Fruit fly (Drosophila melanogaster): ENCODE data around the gene CG3402.

CG3402 gene

DNA sequence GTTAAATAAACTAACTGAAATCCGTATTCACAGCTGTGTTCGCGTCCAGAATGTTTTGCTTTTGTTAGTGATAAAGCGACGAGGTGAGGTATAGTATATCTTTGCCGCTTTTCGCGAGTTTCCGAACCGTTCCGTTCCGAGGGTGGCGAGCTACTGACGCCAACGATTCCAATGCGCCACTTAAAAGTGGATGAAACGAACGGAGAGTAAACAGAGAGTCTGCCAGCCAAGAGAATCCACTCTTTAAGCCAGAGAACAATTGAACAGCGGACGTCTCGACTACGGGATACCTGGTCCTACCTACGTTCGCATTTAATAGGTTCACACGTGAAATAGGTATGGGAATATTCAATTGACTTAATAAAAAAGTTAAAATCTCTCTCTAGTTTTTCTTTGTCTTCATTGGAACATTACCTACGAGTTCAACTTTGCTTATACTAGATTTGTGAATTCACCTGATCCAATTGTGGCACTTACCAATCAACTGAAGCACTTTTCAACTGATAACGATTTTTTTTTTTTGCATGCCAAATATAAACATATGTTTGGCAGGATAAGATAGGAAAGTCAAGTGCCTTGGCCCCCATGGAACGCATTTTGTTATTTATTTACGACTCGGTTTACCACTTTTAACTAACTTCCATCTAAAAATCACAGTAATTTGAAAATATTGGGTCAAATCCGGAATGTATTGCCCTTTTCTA lies 48.7 kb downstream of the CG3402 start, which contains the start of gene CG13893 (continued):
- no peak for TF ChIP-seq CG11560 (tag; IDR thresholded peaks at IDR 0.05)
- no peak for TF ChIP-seq vnd (GFP tag; IDR thresholded peaks at IDR 0.05; ENCODE audit: partially characterized antibody)
- TF ChIP-seq CG31441 (GFP tag; IDR thresholded peaks at IDR 0.05), result no peak
- no peak for TF ChIP-seq tin (GFP tag; optimal IDR thresholded peaks at IDR 0.05)
- peak in 1 of 2 experiments; percentile 41 for TF ChIP-seq dpn (GFP tag; optimal IDR thresholded peaks at IDR 0.05)
- no peak for TF ChIP-seq nmo (GFP tag; optimal IDR thresholded peaks at IDR 0.05)
- TF ChIP-seq psq (GFP tag; optimal IDR thresholded peaks at IDR 0.05), result no peak
- TF ChIP-seq CG18619 (GFP tag; optimal IDR thresholded peaks at IDR 0.05), result peak; percentile 5
- TF ChIP-seq CG10267 (tag; optimal IDR thresholded peaks at IDR 0.05), result no peak
- no peak for TF ChIP-seq CG31224 (GFP tag; IDR thresholded peaks at IDR 0.05)
- TF ChIP-seq Sry-β (GFP tag; optimal IDR thresholded peaks at IDR 0.05), result no peak
- TF ChIP-seq chif (GFP tag; optimal IDR thresholded peaks at IDR 0.05), result no peak
- no peak for TF ChIP-seq Lpt (GFP tag; optimal IDR thresholded peaks at IDR 0.05)
- no peak for TF ChIP-seq CG12744 (GFP tag; optimal IDR thresholded peaks at IDR 0.05)
- TF ChIP-seq Hmr (GFP tag; optimal IDR thresholded peaks at IDR 0.05), result peak; percentile 64
- TF ChIP-seq pzg (GFP tag; optimal IDR thresholded peaks at IDR 0.05), result peak; percentile 15
- no peak for TF ChIP-seq Sry-δ (GFP tag; optimal IDR thresholded peaks at IDR 0.05)
- TF ChIP-seq z (GFP tag; IDR thresholded peaks at IDR 0.05), result 0 out of 3 replicates have a peak, but pooled peaks have one; percentile 6
- no peak for TF ChIP-seq Hr78 (GFP tag; optimal IDR thresholded peaks at IDR 0.05)
- no peak for TF ChIP-seq sqz (GFP tag; optimal IDR thresholded peaks at IDR 0.05)
- no peak for TF ChIP-seq CG15601 (tag; optimal IDR thresholded peaks at IDR 0.05)
- TF ChIP-seq Rfx (GFP tag; IDR thresholded peaks at IDR 0.05), result peak; percentile 62; the same call in 1 of the 2 replicates
- no peak for TF ChIP-seq hth (optimal IDR thresholded peaks at IDR 0.05)
- TF ChIP-seq so (GFP tag; IDR thresholded peaks at IDR 0.05), result peak; percentile 44; the same call in 1 of the 3 replicates
- peak; percentile 55; the same call in 2 of the 3 replicates for TF ChIP-seq CG34224 (GFP tag; IDR thresholded peaks at IDR 0.05; ENCODE audit: partially characterized antibody)
- peak; percentile 40 for TF ChIP-seq ftz-f1 (GFP tag; optimal IDR thresholded peaks at IDR 0.05)
- peak; percentile 38 for TF ChIP-seq B-H2 (GFP tag; optimal IDR thresholded peaks at IDR 0.05)
- TF ChIP-seq caup (GFP tag; optimal IDR thresholded peaks at IDR 0.05; ENCODE audit: severe bottlenecking), result peak; percentile 65
- no peak for TF ChIP-seq CG1529 (GFP tag; optimal IDR thresholded peaks at IDR 0.05)
- TF ChIP-seq CG1024 (GFP tag; IDR thresholded peaks at IDR 0.05), result peak; percentile 41; the same call in 1 of the 2 replicates
- no peak for TF ChIP-seq dmrt11E (tag; optimal IDR thresholded peaks at IDR 0.05)
- TF ChIP-seq Antp (GFP tag; optimal IDR thresholded peaks at IDR 0.05), result no peak
- peak; percentile 32 for TF ChIP-seq Meics (GFP tag; optimal IDR thresholded peaks at IDR 0.05)
- no peak for TF ChIP-seq ind (GFP tag; optimal IDR thresholded peaks at IDR 0.05)
- TF ChIP-seq gt (GFP tag; IDR thresholded peaks at IDR 0.05), result no peak
- TF ChIP-seq Sox100B (GFP tag; optimal IDR thresholded peaks at IDR 0.05), result no peak
- peak; percentile 65 for TF ChIP-seq CG7987 (GFP tag; optimal IDR thresholded peaks at IDR 0.05)
- no peak for TF ChIP-seq stwl (tag; optimal IDR thresholded peaks at IDR 0.05)
- no peak for TF ChIP-seq cg (GFP tag; optimal IDR thresholded peaks at IDR 0.05)
- TF ChIP-seq Blimp-1 (GFP tag; optimal IDR thresholded peaks at IDR 0.05), result no peak
- TF ChIP-seq YL-1 (GFP tag; optimal IDR thresholded peaks at IDR 0.05), result no peak
- no peak for TF ChIP-seq CG12236 (GFP tag; optimal IDR thresholded peaks at IDR 0.05)
- TF ChIP-seq insv (GFP tag; optimal IDR thresholded peaks at IDR 0.05), result peak in 1 of 2 experiments; percentile 13
- no peak for TF ChIP-seq Rx (GFP tag; IDR thresholded peaks at IDR 0.05)
- no peak for TF ChIP-seq CG14667 (GFP tag; IDR thresholded peaks at IDR 0.05)
- TF ChIP-seq luna (GFP tag; optimal IDR thresholded peaks at IDR 0.05), result no peak
- no peak for TF ChIP-seq Kr (GFP tag; optimal IDR thresholded peaks at IDR 0.05)
- TF ChIP-seq CG30020 (tag; optimal IDR thresholded peaks at IDR 0.05), result no peak
- no peak for TF ChIP-seq CG8944 (GFP tag; optimal IDR thresholded peaks at IDR 0.05)
- no peak for TF ChIP-seq CG6689 (GFP tag; IDR thresholded peaks at IDR 0.05)

All from whole organism, embryonic.